Worm (Caenorhabditis elegans) whole organism, L1 larva: ENCODE measurements around the gene D1025.1.
A peak's percentile ranks its signal among the peaks of the same experiment; 100 is the strongest.

Source experiments
- aha-1 ChIP-seq: fragments of 150-350 bp; optimal IDR thresholded peaks from 2 replicates; lab custom pipeline; 2014; ENCODE audit warnings: missing biosample characterization, missing genetic modification characterization
- aly-2 ChIP-seq: fragments of 150-350 bp; optimal IDR thresholded peaks from 2 replicates; lab custom pipeline; 2014; ENCODE audit warnings: missing biosample characterization, missing genetic modification characterization
- ama-1 ChIP-seq: fragments of 150-350 bp; optimal IDR thresholded peaks from 2 replicates; lab custom pipeline; 2014
- ceh-63 ChIP-seq: fragments of 200-800 bp; sonication (Bioruptor generic); optimal IDR thresholded peaks from 2 replicates; lab custom pipeline; 2018; ENCODE audit warnings: mild to moderate bottlenecking, missing genetic modification characterization, missing compliant biosample characterization
- ceh-82 ChIP-seq, 3 experiments: fragments of 150-350 bp in 1 of 3; sonication (generic microtip) in 2 of 3; optimal IDR thresholded peaks; 2 replicates each; lab custom pipeline; 2014 to 2017; ENCODE audit warnings: missing biosample characterization in 3 of 3, missing genetic modification characterization in 3 of 3
- ceh-90 ChIP-seq: sonication (generic microtip); optimal IDR thresholded peaks from 2 replicates; lab custom pipeline; 2016; ENCODE audit warnings: missing genetic modification characterization, missing compliant biosample characterization
- ces-1 ChIP-seq: fragments of 150-350 bp; optimal IDR thresholded peaks from 2 replicates; lab custom pipeline; 2014; ENCODE audit warnings: missing biosample characterization, missing genetic modification reagents, missing genetic modification characterization
- dpl-1 ChIP-seq, 3 experiments: fragments of 150-350 bp in 2 of 3; sonication (generic microtip) in 1 of 3; optimal IDR thresholded peaks; 2 replicates each; lab custom pipeline; 2014 to 2017; ENCODE audit warnings: missing biosample characterization in 3 of 3, missing genetic modification characterization in 3 of 3, missing genetic modification reagents in 3 of 3
- efl-3 ChIP-seq: fragments of 200-800 bp; sonication (Bioruptor generic); optimal IDR thresholded peaks from 2 replicates; lab custom pipeline; 2018; ENCODE audit warnings: mild to moderate bottlenecking, missing genetic modification characterization, missing compliant biosample characterization
- egl-13 ChIP-seq: sonication (generic microtip); optimal IDR thresholded peaks from 2 replicates; lab custom pipeline; 2016; ENCODE audit warnings: missing genotype, missing genetic modification reagents, missing genetic modification characterization, missing compliant biosample characterization
- egl-27 ChIP-seq, 2 experiments: fragments of 150-350 bp in 1 of 2; sonication (generic microtip); optimal IDR thresholded peaks; 3 replicates each; lab custom pipeline; 2017 to 2018; ENCODE audit warnings: missing biosample characterization in 2 of 2, missing genetic modification characterization in 2 of 2, missing genetic modification reagents in 2 of 2
- elt-2 ChIP-seq: sonication (generic microtip); optimal IDR thresholded peaks from 2 replicates; lab custom pipeline; 2016; ENCODE audit warnings: missing genetic modification characterization, mild to moderate bottlenecking, inconsistent platforms, missing compliant biosample characterization, missing genetic modification reagents
- fkh-10 ChIP-seq: sonication (generic microtip); optimal IDR thresholded peaks from 2 replicates; lab custom pipeline; 2017; ENCODE audit warnings: missing biosample characterization, missing genetic modification reagents, missing genetic modification characterization
- fkh-4 ChIP-seq: sonication (generic microtip); optimal IDR thresholded peaks from 2 replicates; lab custom pipeline; 2016; ENCODE audit warnings: missing compliant biosample characterization, missing genetic modification characterization, borderline replicate concordance
- fkh-8 ChIP-seq: sonication (generic microtip); optimal IDR thresholded peaks from 2 replicates; lab custom pipeline; 2016; ENCODE audit warnings: mild to moderate bottlenecking, missing genetic modification characterization, missing compliant biosample characterization
- fos-1 ChIP-seq: fragments of 150-350 bp; optimal IDR thresholded peaks from 2 replicates; lab custom pipeline; 2014; ENCODE audit warnings: missing biosample characterization, missing genetic modification characterization
- grh-1 ChIP-seq: fragments of 200-800 bp; sonication (Bioruptor generic); IDR thresholded peaks from 2 replicates; pipeline ENCODE4 v1.3.6; 2022; ENCODE audit warnings: missing genetic modification reagents, missing genetic modification characterization, missing compliant biosample characterization
- hlh-17 ChIP-seq: fragments of 200-800 bp; sonication (Bioruptor generic); optimal IDR thresholded peaks from 2 replicates; lab custom pipeline; 2018; ENCODE audit warnings: missing genetic modification characterization, mild to moderate bottlenecking, missing compliant biosample characterization, moderate library complexity, borderline replicate concordance
- hpl-2 ChIP-seq: fragments of 150-350 bp; optimal IDR thresholded peaks from 2 replicates; lab custom pipeline; 2014; ENCODE audit warnings: missing biosample characterization, missing genetic modification reagents, missing genetic modification characterization
- isw-1 ChIP-seq: fragments of 200-800 bp; sonication (Bioruptor generic); IDR thresholded peaks from 2 replicates; pipeline ENCODE4 v1.3.6; 2022; ENCODE audit warnings: missing genetic modification characterization, missing compliant biosample characterization
- jun-1 ChIP-seq: fragments of 150-350 bp; optimal IDR thresholded peaks from 2 replicates; lab custom pipeline; 2014; ENCODE audit warnings: missing biosample characterization, missing genetic modification reagents, missing genetic modification characterization
- lin-13 ChIP-seq: fragments of 150-350 bp; optimal IDR thresholded peaks from 2 replicates; lab custom pipeline; 2014; ENCODE audit warnings: missing biosample characterization, missing genetic modification reagents, missing genetic modification characterization
- lin-14 ChIP-seq: fragments of 200-800 bp; sonication (Bioruptor generic); optimal IDR thresholded peaks from 2 replicates; lab custom pipeline; 2018; ENCODE audit warnings: mild to moderate bottlenecking, missing genetic modification characterization, moderate library complexity, missing compliant biosample characterization
- lin-15B ChIP-seq: fragments of 150-350 bp; sonication (generic microtip); optimal IDR thresholded peaks from 3 replicates; lab custom pipeline; 2014; ENCODE audit warnings: missing biosample characterization, missing genetic modification characterization
- lin-39 ChIP-seq: fragments of 150-350 bp; optimal IDR thresholded peaks from 2 replicates; lab custom pipeline; 2014; ENCODE audit warnings: missing biosample characterization, missing genetic modification reagents, missing genetic modification characterization
- mdl-1 ChIP-seq, 2 experiments: fragments of 150-350 bp; optimal IDR thresholded peaks; 2 replicates each; lab custom pipeline; 2014 to 2017; ENCODE audit warnings: missing biosample characterization in 2 of 2, missing genetic modification characterization in 2 of 2, inconsistent platforms in 1 of 2
- mef-2 ChIP-seq: fragments of 150-350 bp; optimal IDR thresholded peaks from 2 replicates; lab custom pipeline; 2014; ENCODE audit warnings: missing biosample characterization, missing genetic modification characterization
- mep-1 ChIP-seq: fragments of 150-350 bp; optimal IDR thresholded peaks from 2 replicates; lab custom pipeline; 2014; ENCODE audit warnings: missing biosample characterization, missing genetic modification characterization
- nhr-11 ChIP-seq: fragments of 150-350 bp; optimal IDR thresholded peaks from 2 replicates; lab custom pipeline; 2014; ENCODE audit warnings: missing biosample characterization, missing genetic modification characterization
- nhr-19 ChIP-seq: fragments of 200-800 bp; sonication (Bioruptor generic); conservative IDR thresholded peaks from 2 replicates; pipeline ENCODE4 v1.3.6; 2022; ENCODE audit warnings: missing genetic modification characterization, missing compliant biosample characterization
- nhr-20 ChIP-seq: sonication (generic microtip); optimal IDR thresholded peaks from 2 replicates; lab custom pipeline; 2016; ENCODE audit warnings: mild to moderate bottlenecking, missing genetic modification characterization, missing compliant biosample characterization
- nhr-237 ChIP-seq: fragments of 150-350 bp; optimal IDR thresholded peaks from 2 replicates; lab custom pipeline; 2014; ENCODE audit warnings: missing biosample characterization, missing genetic modification characterization
- nhr-28 ChIP-seq: fragments of 150-350 bp; optimal IDR thresholded peaks from 2 replicates; lab custom pipeline; 2014; ENCODE audit warnings: missing biosample characterization, missing genetic modification characterization
- nhr-71 ChIP-seq: sonication (generic microtip); optimal IDR thresholded peaks from 2 replicates; lab custom pipeline; 2016; ENCODE audit warnings: mild to moderate bottlenecking, missing genetic modification characterization, moderate library complexity, missing compliant biosample characterization
- nhr-76 ChIP-seq: sonication (generic microtip); optimal IDR thresholded peaks from 2 replicates; lab custom pipeline; 2017; ENCODE audit warnings: missing biosample characterization, missing genetic modification characterization
- nhr-77 ChIP-seq: fragments of 150-350 bp; optimal IDR thresholded peaks from 2 replicates; lab custom pipeline; 2014; ENCODE audit warnings: missing biosample characterization, missing genetic modification characterization
- nhr-85 ChIP-seq: sonication (generic microtip); peaks from one replicate; lab custom pipeline; 2016; ENCODE audit warnings: missing genetic modification characterization, inconsistent platforms, missing compliant biosample characterization
- pax-3 ChIP-seq: fragments of 200-800 bp; sonication (Bioruptor generic); optimal IDR thresholded peaks from 2 replicates; lab custom pipeline; 2018; ENCODE audit warnings: mild to moderate bottlenecking, missing genetic modification characterization, moderate library complexity, missing compliant biosample characterization
- skn-1 ChIP-seq: fragments of 150-350 bp; optimal IDR thresholded peaks from 2 replicates; lab custom pipeline; 2014; ENCODE audit warnings: missing biosample characterization, missing genetic modification characterization
- snu-23 ChIP-seq: sonication (generic microtip); optimal IDR thresholded peaks from 2 replicates; lab custom pipeline; 2016; ENCODE audit warnings: missing genetic modification characterization, missing compliant biosample characterization
- sox-4 ChIP-seq: sonication (generic microtip); optimal IDR thresholded peaks from 2 replicates; lab custom pipeline; 2016; ENCODE audit warnings: missing genetic modification characterization, missing compliant biosample characterization
- sup-37 ChIP-seq: fragments of 200-800 bp; sonication (Bioruptor generic); optimal IDR thresholded peaks from 2 replicates; lab custom pipeline; 2018; ENCODE audit warnings: mild to moderate bottlenecking, missing genetic modification characterization, missing compliant biosample characterization
- swsn-7 ChIP-seq: sonication (generic microtip); optimal IDR thresholded peaks from 2 replicates; lab custom pipeline; 2016; ENCODE audit warnings: missing genetic modification characterization, missing compliant biosample characterization
- tbx-2 ChIP-seq: sonication (generic microtip); optimal IDR thresholded peaks from 2 replicates; lab custom pipeline; 2016; ENCODE audit warnings: missing genetic modification characterization, missing compliant biosample characterization
- unc-62 ChIP-seq: fragments of 150-350 bp; optimal IDR thresholded peaks from 2 replicates; lab custom pipeline; 2014; ENCODE audit warnings: missing biosample characterization, missing genetic modification reagents, missing genetic modification characterization
- unc-86 ChIP-seq: sonication (generic microtip); optimal IDR thresholded peaks from 2 replicates; lab custom pipeline; 2016; ENCODE audit warnings: missing genetic modification characterization, missing compliant biosample characterization
- vab-15 ChIP-seq: sonication (generic microtip); optimal IDR thresholded peaks from 2 replicates; lab custom pipeline; 2017; ENCODE audit warnings: missing genotype, mild to moderate bottlenecking, missing genetic modification characterization, missing compliant biosample characterization
- xbp-1 ChIP-seq: sonication (generic microtip); optimal IDR thresholded peaks from 2 replicates; lab custom pipeline; 2016; ENCODE audit warnings: missing genetic modification characterization, missing compliant biosample characterization
- ztf-11 ChIP-seq, 2 experiments: sonication (generic microtip); optimal IDR thresholded peaks; 2 replicates each; lab custom pipeline; 2016 to 2017; ENCODE audit warnings: missing genetic modification characterization in 2 of 2, missing biosample characterization in 1 of 2, missing compliant biosample characterization in 1 of 2

D1025.1 gene

ce11 chrX:14478743-14479428 lies 41.7 kb upstream of the D1025.1 start, which contains the start of gene M163.11 (continued):
- no peak for TF ChIP-seq vab-15 (tag; lab: Kevin White, UChicago)
- TF ChIP-seq ama-1 (lab: Kevin White, UChicago), result no peak
- TF ChIP-seq lin-14, result peak; percentile 6
- TF ChIP-seq dpl-1 (GFP tag; optimal IDR thresholded peaks at IDR 0.05; lab: Kevin White, UChicago), result no peak
- peak; percentile 58 for TF ChIP-seq nhr-19
- no peak for TF ChIP-seq mep-1 (tag; lab: Kevin White, UChicago)
- TF ChIP-seq snu-23 (GFP tag; lab: Kevin White, UChicago), result peak; percentile 50
- no peak for TF ChIP-seq hpl-2 (GFP tag; lab: Kevin White, UChicago)
- peak; percentile 55 for TF ChIP-seq nhr-20 (tag; lab: Kevin White, UChicago)
- no peak for TF ChIP-seq ceh-63 (GFP tag; lab: Kevin White, UChicago)
- TF ChIP-seq xbp-1 (tag; lab: Kevin White, UChicago), result no peak
- no peak for TF ChIP-seq ceh-90 (tag; lab: Kevin White, UChicago)
- TF ChIP-seq efl-3 (GFP tag; lab: Kevin White, UChicago), result no peak
- TF ChIP-seq fkh-4, result no peak
- no peak for TF ChIP-seq fos-1 (tag; lab: Kevin White, UChicago)
- no peak for TF ChIP-seq lin-39
- TF ChIP-seq aly-2, result no peak
- TF ChIP-seq fkh-8 (tag; lab: Kevin White, UChicago), result no peak
- TF ChIP-seq nhr-237, result no peak
- TF ChIP-seq nhr-28 (tag; lab: Kevin White, UChicago), result no peak
- TF ChIP-seq fkh-10 (GFP tag; lab: Kevin White, UChicago), result no peak
- no peak for TF ChIP-seq egl-13 (tag; lab: Kevin White, UChicago)
- TF ChIP-seq, all 84 proteins: peak for 13

ce11 chrX:14480248-14480647 lies 40.3 kb upstream of the D1025.1 start, which contains the start of gene gfi-3:
gfi-3 (plus strand) TSS chrX:14480572.
- TF ChIP-seq xbp-1 (tag; lab: Kevin White, UChicago) (peak; percentile 81), unc-86 (tag; lab: Kevin White, UChicago) (peak; percentile 73), nhr-19 (peak; percentile 90), elt-2 (peak; percentile 45), egl-27 (tag; optimal IDR thresholded peaks at IDR 0.05; lab: Kevin White, UChicago) (no peak), sox-4 (peak; percentile 42), ama-1 (lab: Kevin White, UChicago) (no peak), hlh-17 (GFP tag; lab: Kevin White, UChicago) (no peak), mef-2 (no peak), skn-1 (tag; lab: Kevin White, UChicago) (peak; percentile 60), ztf-11 (tag; optimal IDR thresholded peaks at IDR 0.05; lab: Kevin White, UChicago) (peak in 1 of 2 experiments; percentile 71), nhr-20 (tag; lab: Kevin White, UChicago) (peak; percentile 91), lin-13 (GFP tag; lab: Kevin White, UChicago) (peak; percentile 85), pax-3 (peak; percentile 49), isw-1 (GFP tag; lab: Robert Waterston, UW) (peak; percentile 64), nhr-85 (peak; percentile 92), ces-1 (no peak), grh-1 (peak; percentile 84), aha-1 (tag; lab: Kevin White, UChicago) (peak; percentile 42), unc-62 (GFP tag; lab: Kevin White, UChicago) (no peak), sup-37 (peak; percentile 57), lin-14 (peak; percentile 94), nhr-237 (no peak), jun-1 (peak; percentile 71), hpl-2 (GFP tag; lab: Kevin White, UChicago) (peak; percentile 69), nhr-71 (tag; lab: Kevin White, UChicago) (peak; percentile 93), nhr-11 (tag; lab: Kevin White, UChicago) (peak; percentile 15), lin-15B (tag; lab: Kevin White, UChicago) (peak; percentile 43), vab-15 (tag; lab: Kevin White, UChicago) (no peak), tbx-2 (tag; lab: Kevin White, UChicago) (peak; percentile 89), fkh-8 (tag; lab: Kevin White, UChicago) (peak; percentile 49), ceh-82 (tag; optimal IDR thresholded peaks at IDR 0.05; lab: Kevin White, UChicago) (peak; percentile 73 to 80 (median 79)), nhr-77 (peak; percentile 65), mdl-1 (tag; optimal IDR thresholded peaks at IDR 0.05; lab: Kevin White, UChicago) (peak in 1 of 2 experiments; percentile 63), nhr-76 (no peak), lin-39 (peak; percentile 85), swsn-7 (peak; percentile 93), fos-1 (tag; lab: Kevin White, UChicago) (peak; percentile 55)
